Fruit fly (Drosophila melanogaster): ENCODE measurements around the gene Lgr3.

- peak; percentile 27; the same call in 1 of the 3 replicates for TF ChIP-seq fd96Ca (GFP tag; IDR thresholded peaks at IDR 0.05)
- peak; percentile 88 for TF ChIP-seq CG8159 (tag; optimal IDR thresholded peaks at IDR 0.05)
- peak; percentile 64 for TF ChIP-seq gl (tag; optimal IDR thresholded peaks at IDR 0.05)
- peak; percentile 66 for TF ChIP-seq CG13204 (GFP tag; optimal IDR thresholded peaks at IDR 0.05)
- peak; percentile 68 for TF ChIP-seq CG14655 (GFP tag; optimal IDR thresholded peaks at IDR 0.05)
- peak; percentile 75 for TF ChIP-seq CG4496 (GFP tag; IDR thresholded peaks at IDR 0.05)
- TF ChIP-seq Pif1A (GFP tag; optimal IDR thresholded peaks at IDR 0.05), result peak; percentile 81
Observed at dm6 chr3R:25640463-25640862, 25.1 kb upstream of the Lgr3 start.
